Worm (Caenorhabditis elegans): Measurements from ENCODE around the gene col-9.

ce11 chrX:13632245-13632644 is 42.4 kb downstream of the col-9 start:
- TF ChIP-seq unc-62 (GFP tag; optimal IDR thresholded peaks at IDR 0.05) (no peak), lin-35 (GFP tag; optimal IDR thresholded peaks at IDR 0.05) (no peak), skn-1 (tag; optimal IDR thresholded peaks at IDR 0.05) (no peak), lin-15B (tag; optimal IDR thresholded peaks at IDR 0.05) (no peak), ces-1 (GFP tag; optimal IDR thresholded peaks at IDR 0.05) (no peak), blmp-1 (tag; optimal IDR thresholded peaks at IDR 0.05) (no peak), hlh-17 (GFP tag; optimal IDR thresholded peaks at IDR 0.05; ENCODE audit: borderline replicate concordance) (no peak), nhr-77 (tag; optimal IDR thresholded peaks at IDR 0.05) (no peak)

Data from whole organism, L1 larva.